Fruit fly (Drosophila melanogaster) whole organism, prepupa: ENCODE measurements around the gene sphinx1.

Experiments
- Blimp-1 ChIP-seq: fragments of 200-800 bp; sonication (Bioruptor generic); optimal IDR thresholded peaks from 3 replicates; lab custom pipeline; 2017; ENCODE audit warnings: missing biosample characterization, missing genetic modification characterization, mild to moderate bottlenecking, moderate library complexity, missing genetic modification reagents
- CG10631 ChIP-seq: fragments of 200-800 bp; sonication (Bioruptor generic); optimal IDR thresholded peaks from 2 replicates; lab custom pipeline; 2016; ENCODE audit warnings: missing biosample characterization, missing genetic modification characterization
- CG11294 ChIP-seq: fragments of 200-800 bp; sonication (Bioruptor generic); IDR thresholded peaks from 2 replicates; pipeline ENCODE4 v1.3.6; 2022; ENCODE audit warnings: missing biosample characterization, missing genetic modification characterization
- CG15336 ChIP-seq: fragments of 200-800 bp; sonication (Bioruptor generic); IDR thresholded peaks from 2 replicates; pipeline ENCODE4 v1.3.6; 2022; ENCODE audit warnings: missing biosample characterization, missing genetic modification characterization
- CG16779 ChIP-seq: fragments of 200-800 bp; sonication (Bioruptor generic); optimal IDR thresholded peaks from 3 replicates; lab custom pipeline; 2017; ENCODE audit warnings: missing biosample characterization, mild to moderate bottlenecking, missing genetic modification characterization
- CG3032 ChIP-seq: fragments of 200-800 bp; optimal IDR thresholded peaks from 2 replicates; lab custom pipeline; 2019; ENCODE audit warnings: missing biosample characterization, mild to moderate bottlenecking, missing genetic modification characterization, moderate library complexity
- CG32006 ChIP-seq: fragments of 200-800 bp; sonication (Bioruptor generic); optimal IDR thresholded peaks from 3 replicates; lab custom pipeline; 2017; ENCODE audit warnings: missing biosample characterization, mild to moderate bottlenecking, missing genetic modification characterization
- CG6163 ChIP-seq: fragments of 200-800 bp; sonication (Bioruptor generic); IDR thresholded peaks from 3 replicates; pipeline ENCODE4 v1.3.6; 2022; ENCODE audit warnings: missing biosample characterization, missing genetic modification characterization
- CG6276 ChIP-seq: fragments of 200-800 bp; sonication (Bioruptor generic); optimal IDR thresholded peaks from 2 replicates; lab custom pipeline; 2017; ENCODE audit warnings: missing biosample characterization, mild to moderate bottlenecking, missing genetic modification characterization
- CG6792 ChIP-seq: fragments of 200-800 bp; sonication (Bioruptor generic); optimal IDR thresholded peaks from 3 replicates; lab custom pipeline; 2016; ENCODE audit warnings: missing biosample characterization, missing genetic modification characterization
- CG6854 ChIP-seq: fragments of 200-800 bp; sonication (Bioruptor generic); optimal IDR thresholded peaks from 2 replicates; lab custom pipeline; 2017; ENCODE audit warnings: missing biosample characterization, mild to moderate bottlenecking, missing genetic modification characterization
- CG7368 ChIP-seq: fragments of 200-800 bp; sonication (Bioruptor generic); optimal IDR thresholded peaks from 3 replicates; lab custom pipeline; 2016; ENCODE audit warnings: missing biosample characterization, missing genetic modification characterization
- CG8632 ChIP-seq: fragments of 200-800 bp; sonication (Bioruptor generic); optimal IDR thresholded peaks from 3 replicates; lab custom pipeline; 2016; ENCODE audit warnings: missing biosample characterization, missing genetic modification characterization
- CG9139 ChIP-seq: fragments of 200-800 bp; sonication (Bioruptor generic); optimal IDR thresholded peaks from 3 replicates; lab custom pipeline; 2017; ENCODE audit warnings: missing biosample characterization, mild to moderate bottlenecking, missing genetic modification characterization
- Eip75B ChIP-seq: fragments of 200-800 bp; sonication (Bioruptor generic); optimal IDR thresholded peaks from 3 replicates; lab custom pipeline; 2016; ENCODE audit warnings: missing biosample characterization, missing genetic modification characterization
- Eip78C ChIP-seq: fragments of 200-800 bp; sonication (Bioruptor generic); peaks from one replicate; lab custom pipeline; 2016; ENCODE audit warnings: missing biosample characterization, missing genetic modification characterization
- Ets21C ChIP-seq: fragments of 200-800 bp; sonication (Bioruptor generic); optimal IDR thresholded peaks from 3 replicates; lab custom pipeline; 2016; ENCODE audit warnings: missing biosample characterization, missing genetic modification characterization
- Hr38 ChIP-seq: sonication (Bioruptor generic); optimal IDR thresholded peaks from 2 replicates; lab custom pipeline; 2016; ENCODE audit warnings: missing biosample characterization, missing genetic modification characterization
- Hr4 ChIP-seq: fragments of 200-800 bp; sonication (Bioruptor generic); optimal IDR thresholded peaks from 3 replicates; lab custom pipeline; 2016; ENCODE audit warnings: missing biosample characterization, missing genetic modification characterization
- Lpt ChIP-seq: fragments of 200-800 bp; sonication (Bioruptor generic); optimal IDR thresholded peaks from 3 replicates; lab custom pipeline; 2016; ENCODE audit warnings: missing biosample characterization, missing genetic modification characterization
- Met ChIP-seq: fragments of 200-800 bp; sonication (Bioruptor generic); optimal IDR thresholded peaks from 3 replicates; lab custom pipeline; 2016; ENCODE audit warnings: missing biosample characterization, missing genetic modification characterization
- Smox ChIP-seq: fragments of 200-800 bp; sonication (Bioruptor generic); optimal IDR thresholded peaks from 3 replicates; lab custom pipeline; 2016; ENCODE audit warnings: missing biosample characterization, missing genetic modification characterization
- Sox14 ChIP-seq: fragments of 200-800 bp; sonication (Bioruptor generic); optimal IDR thresholded peaks from 3 replicates; lab custom pipeline; 2016; ENCODE audit warnings: missing biosample characterization, missing genetic modification characterization
- Sox15 ChIP-seq: fragments of 200-800 bp; sonication (Bioruptor generic); optimal IDR thresholded peaks from 3 replicates; lab custom pipeline; 2016; ENCODE audit warnings: missing biosample characterization, missing genetic modification characterization
- achi ChIP-seq: fragments of 200-800 bp; sonication (Bioruptor generic); optimal IDR thresholded peaks from 3 replicates; lab custom pipeline; 2016; ENCODE audit warnings: missing biosample characterization, missing genetic modification characterization
- acj6 ChIP-seq: fragments of 200-800 bp; sonication (Bioruptor generic); optimal IDR thresholded peaks from 3 replicates; lab custom pipeline; 2016; ENCODE audit warnings: missing biosample characterization, missing genetic modification characterization
- dac ChIP-seq: fragments of 200-800 bp; sonication (Bioruptor generic); optimal IDR thresholded peaks from 2 replicates; lab custom pipeline; 2017; ENCODE audit warnings: missing biosample characterization, mild to moderate bottlenecking, missing genetic modification characterization
- eg ChIP-seq: fragments of 200-800 bp; sonication (Bioruptor generic); IDR thresholded peaks from 3 replicates; pipeline ENCODE4 v1.3.6; 2022; ENCODE audit warnings: missing biosample characterization, missing genetic modification characterization
- esn ChIP-seq: fragments of 200-800 bp; sonication (Bioruptor generic); optimal IDR thresholded peaks from 2 replicates; lab custom pipeline; 2016; ENCODE audit warnings: missing biosample characterization, mild to moderate bottlenecking, missing genetic modification characterization, moderate library complexity
- fd59A ChIP-seq: fragments of 200-800 bp; sonication (Bioruptor generic); optimal IDR thresholded peaks from 2 replicates; lab custom pipeline; 2017; ENCODE audit warnings: missing biosample characterization, mild to moderate bottlenecking, missing genetic modification characterization, missing genetic modification reagents
- fd85E ChIP-seq: fragments of 200-800 bp; sonication (Bioruptor generic); optimal IDR thresholded peaks from 3 replicates; lab custom pipeline; 2016; ENCODE audit warnings: missing biosample characterization, missing genetic modification characterization
- fkh ChIP-seq: fragments of 200-800 bp; sonication (Bioruptor generic); optimal IDR thresholded peaks from 3 replicates; lab custom pipeline; 2017; ENCODE audit warnings: missing biosample characterization, mild to moderate bottlenecking, missing genetic modification characterization, moderate library complexity
- net ChIP-seq: fragments of 200-800 bp; sonication (Bioruptor generic); optimal IDR thresholded peaks from 3 replicates; lab custom pipeline; 2016; ENCODE audit warnings: missing biosample characterization, missing genetic modification characterization
- ss ChIP-seq, 2 experiments: fragments of 200-800 bp; sonication (Bioruptor generic); optimal IDR thresholded peaks; 2 replicates in 1 of 2; 3 replicates in 1 of 2; lab custom pipeline; 2017 to 2018; ENCODE audit warnings: mild to moderate bottlenecking in 2 of 2, missing biosample characterization in 2 of 2, missing genetic modification characterization in 2 of 2, moderate library complexity in 1 of 2
- topi ChIP-seq: fragments of 200-800 bp; sonication (Bioruptor generic); optimal IDR thresholded peaks from 3 replicates; lab custom pipeline; 2016; ENCODE audit warnings: missing biosample characterization, missing genetic modification characterization

The sphinx1 gene

dm6 chr3L:7423517-7423916, 15.7 kb downstream of the sphinx1 start, which contains the start of gene CG42458:
CG42458 (plus strand) TSS chr3L:7423827.
- TF ChIP-seq CG6276 (GFP tag; lab: Kevin White, UChicago) (peak; percentile 30), eg (GFP tag; lab: Robert Waterston, UW) (peak; percentile 29; the same call in 1 of the 3 replicates), fkh (GFP tag; lab: Kevin White, UChicago) (peak; percentile 37), CG7368 (no peak), ss (GFP tag; optimal IDR thresholded peaks at IDR 0.05; lab: Kevin White, UChicago) (peak in 1 of 2 experiments; percentile 34), CG32006 (GFP tag; lab: Kevin White, UChicago) (no peak), Sox15 (GFP tag; lab: Kevin White, UChicago) (no peak), CG3032 (no peak)

dm6 chr3L:7422578-7422977, 16.6 kb downstream of the sphinx1 start:
- TF ChIP-seq Eip78C = no peak
- 0 out of 3 replicates have a peak, but pooled peaks have one; percentile 16 for TF ChIP-seq eg (GFP tag; lab: Robert Waterston, UW)

DNA sequence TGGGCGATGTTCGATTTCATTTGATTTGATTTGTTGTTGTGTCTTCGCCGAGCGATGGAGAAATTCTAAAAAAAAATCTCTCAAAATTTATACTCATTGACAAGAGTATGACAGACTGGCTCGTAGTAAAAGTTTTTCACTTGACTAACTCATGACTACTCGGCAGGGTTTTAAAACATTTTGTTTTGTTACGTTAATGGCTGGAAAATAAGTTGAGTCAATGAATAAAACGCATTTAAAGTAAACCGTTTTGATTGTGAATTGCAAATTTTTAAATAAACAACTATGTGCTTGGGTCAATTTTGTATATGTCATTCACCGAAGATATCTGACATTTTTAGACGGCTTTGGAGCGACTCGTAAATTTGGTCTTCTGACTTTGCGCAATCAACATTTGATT, 35.1 kb downstream of the sphinx1 start, which contains the start of gene CG8560:
Gene CG8560 (minus strand): TSS at position 101 of the 400 bp plus-strand sequence.
- TF ChIP-seq acj6 (no peak), Blimp-1 (GFP tag; lab: Kevin White, UChicago) (no peak), Ets21C (no peak), CG6854 (GFP tag; lab: Kevin White, UChicago) (no peak), CG3032 (no peak), Lpt (GFP tag; lab: Kevin White, UChicago) (no peak), Sox14 (no peak), achi (GFP tag; lab: Kevin White, UChicago) (no peak), net (GFP tag; lab: Kevin White, UChicago) (no peak)

dm6 chr3L:7401972-7402371, 37.2 kb downstream of the sphinx1 start:
- no peak for TF ChIP-seq CG10631
- TF ChIP-seq esn (GFP tag; lab: Kevin White, UChicago) = no peak
- TF ChIP-seq CG15336 = no peak
- TF ChIP-seq fd59A = no peak
- TF ChIP-seq CG9139 (GFP tag; lab: Kevin White, UChicago) = no peak
- TF ChIP-seq Blimp-1 (GFP tag; lab: Kevin White, UChicago) = no peak
- TF ChIP-seq CG6792 (GFP tag; lab: Kevin White, UChicago) = no peak
- TF ChIP-seq Hr4 = no peak
- TF ChIP-seq fd85E = no peak
- TF ChIP-seq Eip75B (GFP tag; lab: Kevin White, UChicago) = no peak

- no peak for TF ChIP-seq net (GFP tag; lab: Kevin White, UChicago)
- no peak for TF ChIP-seq CG9139 (GFP tag; lab: Kevin White, UChicago)
- TF ChIP-seq CG6163 (GFP tag; lab: Robert Waterston, UW) = no peak
These were observed 39.4 kb downstream of the sphinx1 start, which contains the start of gene CG18417 for dm6 chr3L:7399770-7400169. CG18417 (plus strand) TSS chr3L:7400070.

- TF ChIP-seq fkh (GFP tag; lab: Kevin White, UChicago) = no peak
- no peak for TF ChIP-seq CG11294 (GFP tag; lab: Robert Waterston, UW)
- TF ChIP-seq CG10631 = no peak
- no peak for TF ChIP-seq Met (GFP tag; lab: Kevin White, UChicago)
- no peak for TF ChIP-seq topi (GFP tag; lab: Kevin White, UChicago)
These were observed 41.2 kb downstream of the sphinx1 start, which contains the start of gene CG8562 for dm6 chr3L:7397979-7398378. CG8562 (plus strand) TSS chr3L:7398285.

- no peak for TF ChIP-seq Hr38 (GFP tag; lab: Kevin White, UChicago)
- no peak for TF ChIP-seq CG15336
- TF ChIP-seq CG16779 (tag; lab: Kevin White, UChicago) = no peak
- no peak for TF ChIP-seq Smox (GFP tag; lab: Kevin White, UChicago)
- no peak for TF ChIP-seq CG6163 (GFP tag; lab: Robert Waterston, UW)
- TF ChIP-seq dac (GFP tag; lab: Kevin White, UChicago) = no peak
- no peak for TF ChIP-seq fd85E
- TF ChIP-seq CG3032 = no peak
- no peak for TF ChIP-seq ss (GFP tag; optimal IDR thresholded peaks at IDR 0.05; lab: Kevin White, UChicago)
- TF ChIP-seq CG8632 (GFP tag; lab: Kevin White, UChicago) = no peak
These were observed 43.1 kb downstream of the sphinx1 start, which contains the start of gene CG32379 for dm6 chr3L:7396055-7396454. CG32379 (plus strand) TSS chr3L:7396355.
